Worm (Caenorhabditis elegans) whole organism, L2 larva: ENCODE measurements around the gene tcer-1.

Experiments
- C34F6.9 ChIP-seq: fragments of 150-350 bp; optimal IDR thresholded peaks from 2 replicates; lab custom pipeline; 2014; ENCODE audit warnings: missing biosample characterization, missing genetic modification characterization
- F13H6.1 ChIP-seq: sonication (generic microtip); optimal IDR thresholded peaks from 2 replicates; lab custom pipeline; 2016; ENCODE audit warnings: missing genetic modification characterization, missing compliant biosample characterization
- Y55F3AM.14 ChIP-seq: fragments of 200-800 bp; sonication (Bioruptor generic); optimal IDR thresholded peaks from 2 replicates; lab custom pipeline; 2018; ENCODE audit warnings: mild to moderate bottlenecking, missing genetic modification characterization, missing compliant biosample characterization
- alr-1 ChIP-seq: fragments of 150-350 bp; optimal IDR thresholded peaks from 2 replicates; lab custom pipeline; 2014; ENCODE audit warnings: missing biosample characterization, missing genetic modification characterization
- ama-1 ChIP-seq: fragments of 150-350 bp; optimal IDR thresholded peaks from 2 replicates; lab custom pipeline; 2018; ENCODE audit warnings: inconsistent platforms
- blmp-1 ChIP-seq: sonication (generic microtip); optimal IDR thresholded peaks from 2 replicates; lab custom pipeline; 2017; ENCODE audit warnings: missing genetic modification characterization, mild to moderate bottlenecking, missing compliant biosample characterization, antibody characterized with exemption, moderate library complexity; ENCODE audit not compliant: insufficient read depth
- ceh-16 ChIP-seq: fragments of 150-350 bp; optimal IDR thresholded peaks from 2 replicates; lab custom pipeline; 2014; ENCODE audit warnings: missing biosample characterization, missing genetic modification characterization
- ceh-82 ChIP-seq: fragments of 150-350 bp; optimal IDR thresholded peaks from 2 replicates; lab custom pipeline; 2014; ENCODE audit warnings: missing biosample characterization, missing genetic modification characterization
- crh-2 ChIP-seq: sonication (generic microtip); optimal IDR thresholded peaks from 2 replicates; lab custom pipeline; 2017; ENCODE audit warnings: missing biosample characterization, missing genetic modification characterization
- dmd-4 ChIP-seq: sonication (generic microtip); optimal IDR thresholded peaks from 2 replicates; lab custom pipeline; 2017; ENCODE audit warnings: missing biosample characterization, missing genetic modification characterization
- egl-27 ChIP-seq: sonication (generic microtip); optimal IDR thresholded peaks from 3 replicates; lab custom pipeline; 2017; ENCODE audit warnings: missing biosample characterization, missing genetic modification reagents, missing genetic modification characterization
- elt-3 ChIP-seq: sonication (generic microtip); optimal IDR thresholded peaks from 2 replicates; lab custom pipeline; 2017; ENCODE audit warnings: missing biosample characterization, missing genetic modification characterization
- fos-1 ChIP-seq: fragments of 150-350 bp; optimal IDR thresholded peaks from 2 replicates; lab custom pipeline; 2014; ENCODE audit warnings: missing biosample characterization, missing genetic modification characterization
- gmeb-1 ChIP-seq: fragments of 150-350 bp; optimal IDR thresholded peaks from 2 replicates; lab custom pipeline; 2014; ENCODE audit warnings: missing biosample characterization, missing genetic modification characterization
- lin-13 ChIP-seq: fragments of 150-350 bp; optimal IDR thresholded peaks from 2 replicates; lab custom pipeline; 2014; ENCODE audit warnings: missing biosample characterization, missing genetic modification reagents, missing genetic modification characterization
- lin-39 ChIP-seq: fragments of 150-350 bp; optimal IDR thresholded peaks from 2 replicates; lab custom pipeline; 2014; ENCODE audit warnings: missing biosample characterization, missing genetic modification reagents, missing genetic modification characterization
- lsy-2 ChIP-seq, 2 experiments: fragments of 150-350 bp in 1 of 2; sonication (generic microtip) in 1 of 2; optimal IDR thresholded peaks; 2 replicates each; lab custom pipeline; 2014 to 2017; ENCODE audit warnings: missing biosample characterization in 2 of 2, missing genetic modification characterization in 2 of 2
- mab-5 ChIP-seq: fragments of 150-350 bp; optimal IDR thresholded peaks from 2 replicates; lab custom pipeline; 2014; ENCODE audit warnings: missing biosample characterization, missing genetic modification characterization
- mbf-1 ChIP-seq: sonication (generic microtip); optimal IDR thresholded peaks from 2 replicates; lab custom pipeline; 2017; ENCODE audit warnings: missing biosample characterization, missing genetic modification characterization
- mdl-1 ChIP-seq, 2 experiments: fragments of 150-350 bp in 1 of 2; sonication (generic microtip) in 1 of 2; optimal IDR thresholded peaks; 2 replicates each; lab custom pipeline; 2017; ENCODE audit warnings: missing biosample characterization in 2 of 2, missing genetic modification characterization in 2 of 2
- nhr-11 ChIP-seq: fragments of 150-350 bp; optimal IDR thresholded peaks from 2 replicates; lab custom pipeline; 2014; ENCODE audit warnings: missing biosample characterization, missing genetic modification characterization
- nhr-12 ChIP-seq: fragments of 150-350 bp; optimal IDR thresholded peaks from 2 replicates; lab custom pipeline; 2014; ENCODE audit warnings: missing biosample characterization, missing genetic modification characterization
- nhr-129 ChIP-seq: fragments of 150-350 bp; optimal IDR thresholded peaks from 2 replicates; lab custom pipeline; 2014; ENCODE audit warnings: missing biosample characterization, missing genetic modification characterization
- nhr-21 ChIP-seq: fragments of 150-350 bp; optimal IDR thresholded peaks from 2 replicates; lab custom pipeline; 2014; ENCODE audit warnings: missing biosample characterization, missing genetic modification characterization
- nhr-23 ChIP-seq: fragments of 150-350 bp; optimal IDR thresholded peaks from 2 replicates; lab custom pipeline; 2014; ENCODE audit warnings: missing biosample characterization, missing genetic modification reagents, missing genetic modification characterization
- nhr-25 ChIP-seq: fragments of 150-350 bp; sonication (generic microtip); optimal IDR thresholded peaks from 3 replicates; lab custom pipeline; 2014; ENCODE audit warnings: missing biosample characterization, missing genetic modification characterization
- nhr-6 ChIP-seq: fragments of 150-350 bp; optimal IDR thresholded peaks from 2 replicates; lab custom pipeline; 2014; ENCODE audit warnings: missing biosample characterization, missing genetic modification characterization
- skn-1 ChIP-seq: sonication (generic microtip); optimal IDR thresholded peaks from 2 replicates; lab custom pipeline; 2017; ENCODE audit warnings: missing biosample characterization, missing genetic modification characterization
- sma-3 ChIP-seq: sonication (generic microtip); optimal IDR thresholded peaks from 2 replicates; lab custom pipeline; 2016; ENCODE audit warnings: missing genetic modification reagents, missing genetic modification characterization, missing compliant biosample characterization
- sma-9 ChIP-seq, 2 experiments: fragments of 150-350 bp in 1 of 2; sonication (generic microtip) in 1 of 2; optimal IDR thresholded peaks; 2 replicates each; lab custom pipeline; 2014 to 2016; ENCODE audit warnings: missing genetic modification characterization in 2 of 2, mild to moderate bottlenecking in 1 of 2, missing biosample characterization in 1 of 2, missing compliant biosample characterization in 1 of 2, missing genetic modification reagents in 1 of 2, moderate library complexity in 1 of 2
- snpc-4 ChIP-seq: fragments of 150-350 bp; optimal IDR thresholded peaks from 2 replicates; lab custom pipeline; 2014; ENCODE audit warnings: missing biosample characterization, missing genetic modification characterization
- unc-39 ChIP-seq: fragments of 150-350 bp; optimal IDR thresholded peaks from 2 replicates; lab custom pipeline; 2014; ENCODE audit warnings: missing biosample characterization, missing genetic modification characterization
- unc-55 ChIP-seq: fragments of 150-350 bp; sonication (generic microtip); optimal IDR thresholded peaks from 3 replicates; lab custom pipeline; 2014; ENCODE audit warnings: missing biosample characterization, missing genetic modification reagents, missing genetic modification characterization
- zag-1 ChIP-seq: fragments of 150-350 bp; optimal IDR thresholded peaks from 2 replicates; lab custom pipeline; 2014; ENCODE audit warnings: missing biosample characterization, missing genetic modification characterization
- ztf-1 ChIP-seq: fragments of 200-800 bp; sonication (Bioruptor generic); conservative IDR thresholded peaks from 2 replicates; pipeline ENCODE4 v1.3.6; 2022; ENCODE audit warnings: missing genetic modification characterization, missing compliant biosample characterization
- ztf-11 ChIP-seq: sonication (generic microtip); optimal IDR thresholded peaks from 2 replicates; lab custom pipeline; 2017; ENCODE audit warnings: missing biosample characterization, missing genetic modification characterization
- ztf-4 ChIP-seq: fragments of 150-350 bp; optimal IDR thresholded peaks from 2 replicates; lab custom pipeline; 2014; ENCODE audit warnings: missing biosample characterization, missing genetic modification characterization

tcer-1 gene

ce11 chrII:7072590-7073536, 23.0 kb upstream of the tcer-1 start:
- TF ChIP-seq crh-2 (tag; lab: Kevin White, UChicago) (peak; percentile 42), blmp-1 (tag; lab: Kevin White, UChicago) (no peak), skn-1 (tag; lab: Kevin White, UChicago) (no peak), lin-13 (GFP tag; lab: Kevin White, UChicago) (peak; percentile 41), nhr-11 (tag; lab: Kevin White, UChicago) (peak; percentile 57), lsy-2 (tag; optimal IDR thresholded peaks at IDR 0.05; lab: Kevin White, UChicago) (peak; percentile 14 to 83), C34F6.9 (tag; lab: Kevin White, UChicago) (peak; percentile 96), nhr-129 (tag; lab: Kevin White, UChicago) (peak; percentile 70), F13H6.1 (tag; lab: Kevin White, UChicago) (peak; percentile 55), snpc-4 (tag; lab: Kevin White, UChicago) (no peak), alr-1 (no peak), nhr-6 (no peak), ztf-4 (tag; lab: Kevin White, UChicago) (peak; percentile 2), mdl-1 (tag; optimal IDR thresholded peaks at IDR 0.05; lab: Kevin White, UChicago) (peak in 1 of 2 experiments; percentile 23), fos-1 (tag; lab: Kevin White, UChicago) (peak; percentile 24), gmeb-1 (tag; lab: Kevin White, UChicago) (peak; percentile 50), sma-3 (GFP tag; lab: Kevin White, UChicago) (peak; percentile 73), nhr-21 (tag; lab: Kevin White, UChicago) (peak; percentile 12), unc-55 (GFP tag; lab: Kevin White, UChicago) (peak; percentile 77), sma-9 (GFP tag; optimal IDR thresholded peaks at IDR 0.05; lab: Kevin White, UChicago) (peak; percentile 76), sma-9 (tag; optimal IDR thresholded peaks at IDR 0.05; lab: Kevin White, UChicago) (no peak)

ce11 chrII:7072315-7072589, 22.4 kb upstream of the tcer-1 start, which contains the start of gene kars-1:
Gene kars-1, minus strand, starts transcription at chrII:7072415.
- TF ChIP-seq mab-5 (tag; lab: Kevin White, UChicago): no peak
- no peak for TF ChIP-seq lsy-2 (tag; optimal IDR thresholded peaks at IDR 0.05; lab: Kevin White, UChicago)

- TF ChIP-seq egl-27 (tag; lab: Kevin White, UChicago): no peak
- no peak for TF ChIP-seq ztf-1
- TF ChIP-seq ceh-82 (tag; lab: Kevin White, UChicago): no peak
- TF ChIP-seq snpc-4 (tag; lab: Kevin White, UChicago): no peak
- no peak for TF ChIP-seq dmd-4
- no peak for TF ChIP-seq nhr-6
- no peak for TF ChIP-seq ceh-16 (tag; lab: Kevin White, UChicago)
- no peak for TF ChIP-seq unc-39 (tag; lab: Kevin White, UChicago)
- no peak for TF ChIP-seq Y55F3AM.14 (GFP tag; lab: Kevin White, UChicago)
- no peak for TF ChIP-seq nhr-25 (tag; lab: Kevin White, UChicago)
- TF ChIP-seq nhr-21 (tag; lab: Kevin White, UChicago): no peak
- TF ChIP-seq zag-1: no peak
- no peak for TF ChIP-seq mbf-1 (tag; lab: Kevin White, UChicago)
- no peak for TF ChIP-seq nhr-129 (tag; lab: Kevin White, UChicago)
These were observed 20.6 kb upstream of the tcer-1 start for ce11 chrII:7070434-7070833.

ce11 chrII:7069866-7070265, 20.0 kb upstream of the tcer-1 start, which contains the start of gene him-14:
Gene him-14, minus strand, starts transcription at chrII:7069966.
- no peak for TF ChIP-seq unc-39 (tag; lab: Kevin White, UChicago)
- TF ChIP-seq mbf-1 (tag; lab: Kevin White, UChicago): no peak
- no peak for TF ChIP-seq nhr-21 (tag; lab: Kevin White, UChicago)
- TF ChIP-seq unc-55 (GFP tag; lab: Kevin White, UChicago): no peak
- TF ChIP-seq zag-1: no peak
- TF ChIP-seq nhr-23 (tag; lab: Kevin White, UChicago): no peak
- no peak for TF ChIP-seq nhr-12 (tag; lab: Kevin White, UChicago)
- no peak for TF ChIP-seq blmp-1 (tag; lab: Kevin White, UChicago)
- TF ChIP-seq sma-9 (GFP tag; optimal IDR thresholded peaks at IDR 0.05; lab: Kevin White, UChicago): no peak
- no peak for TF ChIP-seq sma-9 (tag; optimal IDR thresholded peaks at IDR 0.05; lab: Kevin White, UChicago)
- TF ChIP-seq crh-2 (tag; lab: Kevin White, UChicago): no peak
- no peak for TF ChIP-seq ztf-11 (tag; lab: Kevin White, UChicago)
- no peak for TF ChIP-seq F13H6.1 (tag; lab: Kevin White, UChicago)
- TF ChIP-seq lin-39 (tag; lab: Kevin White, UChicago): no peak
- no peak for TF ChIP-seq elt-3 (tag; lab: Kevin White, UChicago)
- no peak for TF ChIP-seq ama-1 (lab: Kevin White, UChicago)
- TF ChIP-seq, all 48 proteins: peak for 0
